Worm (Caenorhabditis elegans) whole organism, mixed stage, embryonic: ENCODE results near the gene F41G3.20.

ENCODE experiments used
- sem-2 ChIP-seq: fragments of 200-800 bp; sonication (Bioruptor generic); optimal IDR thresholded peaks from 2 replicates; lab custom pipeline; 2018; ENCODE audit warnings: mild to moderate bottlenecking, missing genetic modification characterization, missing compliant biosample characterization
- unc-39 ChIP-seq: fragments of 150-350 bp; optimal IDR thresholded peaks from 2 replicates; lab custom pipeline; 2014; ENCODE audit warnings: missing biosample characterization, missing genetic modification characterization

DNA sequence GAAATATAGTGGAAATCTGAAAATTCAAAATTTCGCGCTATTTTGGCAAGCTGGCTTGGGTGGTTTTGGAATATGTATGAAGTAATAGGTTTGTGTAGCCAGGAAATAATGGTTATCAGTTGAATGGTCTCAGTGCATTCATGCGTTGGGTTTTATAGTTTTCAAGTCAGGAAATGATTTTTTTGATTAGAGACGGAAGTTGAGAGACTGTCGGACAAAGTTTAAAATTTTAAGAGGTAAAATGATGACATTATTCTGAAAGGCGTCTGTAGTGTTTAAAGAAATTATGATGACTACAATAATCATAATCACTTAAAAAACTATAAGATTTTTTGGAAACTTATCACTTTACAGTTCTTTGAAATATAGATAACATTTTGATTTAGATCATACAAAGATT lies 49.3 kb downstream of the F41G3.20 start, which contains the start of gene C18H9.6:
- no peak for TF ChIP-seq unc-39 (tag; lab: Kevin White, UChicago)
- TF ChIP-seq sem-2, result no peak
